Fruit fly (Drosophila melanogaster) whole organism, pupa: ENCODE results near the gene dlg1.
A peak's percentile ranks its signal among the peaks of the same experiment; 100 is the strongest.

Experiments
- CG10348 ChIP-seq: fragments of 200-800 bp; sonication (Bioruptor generic); IDR thresholded peaks from 2 replicates; pipeline ENCODE4 v1.3.6; 2022; ENCODE audit warnings: missing biosample characterization, missing genetic modification characterization
- CG12605 ChIP-seq: fragments of 200-800 bp; sonication (Bioruptor generic); IDR thresholded peaks from 2 replicates; pipeline ENCODE4 v1.3.6; 2022; ENCODE audit warnings: missing biosample characterization, missing genetic modification characterization
- CG13204 ChIP-seq: fragments of 200-800 bp; sonication (Bioruptor generic); optimal IDR thresholded peaks from 2 replicates; lab custom pipeline; 2018; ENCODE audit warnings: missing biosample characterization, mild to moderate bottlenecking, missing genetic modification characterization, moderate library complexity
- CG14655 ChIP-seq: fragments of 200-800 bp; sonication (Bioruptor generic); optimal IDR thresholded peaks from 3 replicates; lab custom pipeline; 2017; ENCODE audit warnings: mild to moderate bottlenecking, missing biosample characterization, missing genetic modification reagents, missing genetic modification characterization
- CG8301 ChIP-seq: fragments of 200-800 bp; sonication (Bioruptor generic); optimal IDR thresholded peaks from 2 replicates; lab custom pipeline; 2018; ENCODE audit warnings: missing biosample characterization, mild to moderate bottlenecking, missing genetic modification characterization
- CG9948 ChIP-seq: fragments of 200-800 bp; sonication (Bioruptor generic); optimal IDR thresholded peaks from 2 replicates; lab custom pipeline; 2018; ENCODE audit warnings: missing biosample characterization, mild to moderate bottlenecking, missing genetic modification characterization, moderate library complexity
- EcR ChIP-seq: fragments of 200-800 bp; sonication (Bioruptor generic); optimal IDR thresholded peaks from 3 replicates; lab custom pipeline; 2019; ENCODE audit warnings: missing biosample characterization, missing genetic modification characterization, mild to moderate bottlenecking, moderate library complexity, missing genetic modification reagents
- Ets98B ChIP-seq: fragments of 200-800 bp; sonication (Bioruptor generic); IDR thresholded peaks from 2 replicates; pipeline ENCODE4 v1.3.6; 2022; ENCODE audit warnings: missing biosample characterization, missing genetic modification characterization
- Pif1A ChIP-seq: fragments of 200-800 bp; sonication (Bioruptor generic); optimal IDR thresholded peaks from 3 replicates; lab custom pipeline; 2016; ENCODE audit warnings: missing biosample characterization, missing genetic modification characterization
- Pif1B ChIP-seq: fragments of 200-800 bp; sonication (Bioruptor generic); optimal IDR thresholded peaks from 3 replicates; lab custom pipeline; 2016; ENCODE audit warnings: missing biosample characterization, missing genetic modification characterization
- fd96Ca ChIP-seq: fragments of 200-800 bp; sonication (Bioruptor generic); IDR thresholded peaks from 3 replicates; pipeline ENCODE4 v1.3.6; 2022; ENCODE audit warnings: missing biosample characterization, missing genetic modification characterization
- rn ChIP-seq: fragments of 200-800 bp; sonication (Bioruptor generic); IDR thresholded peaks from 2 replicates; pipeline ENCODE4 v1.3.6; 2022; ENCODE audit warnings: missing biosample characterization, missing genetic modification characterization

DNA sequence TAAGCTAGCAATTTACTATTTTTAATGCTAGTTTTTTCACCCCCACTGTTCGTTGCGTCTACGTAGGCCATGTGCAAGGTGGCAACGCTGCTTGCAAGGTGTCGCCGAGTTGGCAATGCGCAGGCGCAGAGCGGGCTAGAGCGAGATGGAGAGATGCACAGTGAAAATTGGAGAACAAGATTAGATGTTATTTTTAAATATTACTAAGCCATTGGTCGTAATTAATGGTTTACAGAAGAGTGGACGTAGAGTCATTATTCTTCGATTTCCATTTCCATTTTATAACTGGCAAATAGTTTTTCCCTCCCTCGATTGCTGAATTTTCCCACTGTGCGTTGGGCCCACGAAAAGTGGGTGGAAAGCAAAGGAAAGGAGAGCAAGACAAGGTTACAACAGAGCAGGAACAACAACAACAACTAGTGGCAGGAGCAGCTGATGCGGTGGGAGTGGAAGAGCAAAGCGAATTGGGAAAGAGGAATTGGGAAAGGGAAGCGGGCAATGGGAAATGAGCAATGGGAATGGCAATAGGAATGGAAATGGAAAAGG, 83.5 kb downstream of the dlg1 start:
- TF ChIP-seq Ets98B (GFP tag; lab: Robert Waterston, UW) (peak; percentile 94), CG14655 (peak; percentile 88), CG8301 (peak; percentile 85), Pif1A (peak; percentile 93), CG10348 (peak; percentile 79), Pif1B (peak; percentile 89), CG13204 (GFP tag; lab: Kevin White, UChicago) (peak; percentile 49), fd96Ca (GFP tag; lab: Robert Waterston, UW) (peak; percentile 96), EcR (GFP tag; lab: Kevin White, UChicago) (peak; percentile 10), CG9948 (peak; percentile 77), rn (GFP tag; lab: Robert Waterston, UW) (peak; percentile 81), CG12605 (peak; percentile 84)
